Worm (Caenorhabditis elegans) whole organism, young adult: ENCODE measurements around the gene cest-2.3.

Experiments
- B0336.3 ChIP-seq: fragments of 200-800 bp; sonication (Bioruptor generic); IDR thresholded peaks from 2 replicates; pipeline ENCODE4 v1.3.6; 2022; ENCODE audit warnings: missing genetic modification characterization, missing compliant biosample characterization
- C17E4.6 ChIP-seq: fragments of 200-800 bp; sonication (Bioruptor generic); IDR thresholded peaks from 2 replicates; pipeline ENCODE4 v1.3.6; 2022; ENCODE audit warnings: missing genetic modification reagents, missing genetic modification characterization, missing compliant biosample characterization
- D2030.7 ChIP-seq: fragments of 200-800 bp; sonication (Bioruptor generic); IDR thresholded peaks from 2 replicates; pipeline ENCODE4 v1.3.6; 2022; ENCODE audit warnings: missing genetic modification reagents, missing genetic modification characterization, missing compliant biosample characterization
- F33H1.4 ChIP-seq: fragments of 200-800 bp; sonication (Bioruptor generic); IDR thresholded peaks from 2 replicates; pipeline ENCODE4 v1.3.6; 2022; ENCODE audit warnings: missing genetic modification reagents, missing genetic modification characterization, missing compliant biosample characterization
- F55B11.4 ChIP-seq: sonication (generic microtip); optimal IDR thresholded peaks from 2 replicates; lab custom pipeline; 2016; ENCODE audit warnings: missing compliant biosample characterization, missing genetic modification characterization, borderline replicate concordance; ENCODE audit not compliant: insufficient read depth
- F57A8.1 ChIP-seq: fragments of 200-800 bp; sonication (Bioruptor generic); optimal IDR thresholded peaks from 2 replicates; lab custom pipeline; 2018; ENCODE audit warnings: mild to moderate bottlenecking, missing genetic modification characterization, moderate library complexity, missing compliant biosample characterization
- T26A5.8 ChIP-seq: sonication (generic microtip); optimal IDR thresholded peaks from 2 replicates; lab custom pipeline; 2016; ENCODE audit warnings: missing genetic modification characterization, missing compliant biosample characterization
- Y53G8AR.9 ChIP-seq: fragments of 200-800 bp; sonication (Bioruptor generic); conservative IDR thresholded peaks from 2 replicates; pipeline ENCODE4 v1.3.6; 2022; ENCODE audit warnings: missing genetic modification reagents, missing genetic modification characterization, missing compliant biosample characterization
- Y56A3A.18 ChIP-seq: fragments of 200-800 bp; sonication (Bioruptor generic); IDR thresholded peaks from 2 replicates; pipeline ENCODE4 v1.3.6; 2022; ENCODE audit warnings: missing genetic modification reagents, missing genetic modification characterization, missing compliant biosample characterization
- Y67H2A.10 ChIP-seq: fragments of 200-800 bp; sonication (Bioruptor generic); conservative IDR thresholded peaks from 2 replicates; pipeline ENCODE4 v1.3.6; 2022; ENCODE audit warnings: missing genetic modification reagents, missing genetic modification characterization, missing compliant biosample characterization
- ama-1 ChIP-seq, 3 experiments: fragments of 150-350 bp in 1 of 3; sonication (generic microtip) in 2 of 3; optimal IDR thresholded peaks; 2 replicates each; lab custom pipeline; 2014 to 2018; ENCODE audit warnings: missing biosample characterization in 2 of 3, missing genetic modification characterization in 2 of 3, missing genetic modification reagents in 2 of 3
- athp-1 ChIP-seq: sonication (generic microtip); optimal IDR thresholded peaks from 2 replicates; lab custom pipeline; 2017; ENCODE audit warnings: mild to moderate bottlenecking, missing genetic modification characterization, missing compliant biosample characterization
- attf-3 ChIP-seq: fragments of 200-800 bp; sonication (Bioruptor generic); conservative IDR thresholded peaks from 2 replicates; pipeline ENCODE4 v1.3.6; 2022; ENCODE audit warnings: missing genetic modification reagents, missing genetic modification characterization, missing compliant biosample characterization
- attf-5 ChIP-seq: fragments of 200-800 bp; sonication (Bioruptor generic); optimal IDR thresholded peaks from 2 replicates; lab custom pipeline; 2018; ENCODE audit warnings: mild to moderate bottlenecking, missing genetic modification characterization, missing compliant biosample characterization
- attf-6 ChIP-seq: fragments of 200-800 bp; sonication (Bioruptor generic); IDR thresholded peaks from 2 replicates; pipeline ENCODE4 v1.3.6; 2022; ENCODE audit warnings: missing genetic modification reagents, missing genetic modification characterization, missing compliant biosample characterization
- bed-1 ChIP-seq: fragments of 200-800 bp; sonication (Bioruptor generic); IDR thresholded peaks from 2 replicates; pipeline ENCODE4 v1.3.6; 2022; ENCODE audit warnings: missing genetic modification reagents, missing genetic modification characterization, missing compliant biosample characterization
- cebp-2 ChIP-seq: fragments of 200-800 bp; sonication (Bioruptor generic); IDR thresholded peaks from 2 replicates; pipeline ENCODE4 v1.3.6; 2022; ENCODE audit warnings: missing genetic modification characterization, missing compliant biosample characterization
- ceh-58 ChIP-seq: fragments of 200-800 bp; sonication (Bioruptor generic); IDR thresholded peaks from 2 replicates; pipeline ENCODE4 v1.3.6; 2022; ENCODE audit warnings: missing genetic modification characterization, missing compliant biosample characterization
- die-1 ChIP-seq: sonication (generic microtip); optimal IDR thresholded peaks from 2 replicates; lab custom pipeline; 2016; ENCODE audit warnings: missing genotype, mild to moderate bottlenecking, missing genetic modification characterization, missing compliant biosample characterization
- dox-1 ChIP-seq: fragments of 200-800 bp; sonication (Bioruptor generic); IDR thresholded peaks from 2 replicates; pipeline ENCODE4 v1.3.6; 2022; ENCODE audit warnings: missing genetic modification reagents, missing genetic modification characterization, missing compliant biosample characterization
- him-1 ChIP-seq: sonication (generic microtip); optimal IDR thresholded peaks from 2 replicates; lab custom pipeline; 2016; ENCODE audit warnings: missing genotype, missing genetic modification reagents, missing genetic modification characterization, missing compliant biosample characterization
- hmg-1.2 ChIP-seq: fragments of 200-800 bp; sonication (Bioruptor generic); IDR thresholded peaks from 2 replicates; pipeline ENCODE4 v1.3.6; 2022; ENCODE audit warnings: missing genetic modification reagents, missing genetic modification characterization, missing compliant biosample characterization
- hrde-1 ChIP-seq: sonication (generic microtip); optimal IDR thresholded peaks from 2 replicates; lab custom pipeline; 2016; ENCODE audit warnings: missing genetic modification characterization, mild to moderate bottlenecking, missing compliant biosample characterization, moderate library complexity, missing genotype, missing genetic modification reagents, borderline replicate concordance
- lag-1 ChIP-seq: fragments of 200-800 bp; sonication (Bioruptor generic); IDR thresholded peaks from 2 replicates; pipeline ENCODE4 v1.3.6; 2022; ENCODE audit warnings: missing genetic modification reagents, missing genetic modification characterization, missing compliant biosample characterization
- lin-26 ChIP-seq: fragments of 200-800 bp; sonication (Bioruptor generic); IDR thresholded peaks from 2 replicates; pipeline ENCODE4 v1.3.6; 2022; ENCODE audit warnings: missing genetic modification reagents, missing genetic modification characterization, missing compliant biosample characterization
- lin-35 ChIP-seq, 3 experiments: fragments of 150-350 bp in 2 of 3; sonication (generic microtip) in 1 of 3; optimal IDR thresholded peaks; 2 replicates each; lab custom pipeline; 2014 to 2018; ENCODE audit warnings: missing biosample characterization in 3 of 3, missing genetic modification characterization in 3 of 3, missing genetic modification reagents in 3 of 3
- lin-54 ChIP-seq: fragments of 200-800 bp; sonication (Bioruptor generic); optimal IDR thresholded peaks from 2 replicates; lab custom pipeline; 2018; ENCODE audit warnings: mild to moderate bottlenecking, missing genetic modification characterization, missing compliant biosample characterization
- lir-1 ChIP-seq: fragments of 200-800 bp; sonication (Bioruptor generic); conservative IDR thresholded peaks from 2 replicates; pipeline ENCODE4 v1.3.6; 2022; ENCODE audit warnings: missing genetic modification reagents, missing genetic modification characterization, missing compliant biosample characterization
- lsy-27 ChIP-seq: sonication (generic microtip); optimal IDR thresholded peaks from 2 replicates; lab custom pipeline; 2017; ENCODE audit warnings: missing genetic modification characterization, mild to moderate bottlenecking, missing compliant biosample characterization, antibody characterized with exemption, missing genotype, borderline replicate concordance; ENCODE audit not compliant: insufficient read depth
- madf-6 ChIP-seq: fragments of 200-800 bp; sonication (Bioruptor generic); IDR thresholded peaks from 2 replicates; pipeline ENCODE4 v1.3.6; 2022; ENCODE audit warnings: missing genetic modification reagents, missing genetic modification characterization, missing compliant biosample characterization
- mel-28 ChIP-seq: sonication (generic microtip); optimal IDR thresholded peaks from 2 replicates; lab custom pipeline; 2016; ENCODE audit warnings: borderline replicate concordance, mild to moderate bottlenecking, missing genetic modification characterization, missing compliant biosample characterization
- nfyb-1 ChIP-seq: fragments of 200-800 bp; sonication (Bioruptor generic); IDR thresholded peaks from 2 replicates; pipeline ENCODE4 v1.3.6; 2022; ENCODE audit warnings: missing genetic modification reagents, missing genetic modification characterization, missing compliant biosample characterization
- nhr-27 ChIP-seq: fragments of 200-800 bp; sonication (Bioruptor generic); optimal IDR thresholded peaks from 2 replicates; lab custom pipeline; 2018; ENCODE audit warnings: mild to moderate bottlenecking, missing genetic modification characterization, moderate library complexity, missing compliant biosample characterization
- nhr-90 ChIP-seq: sonication (generic microtip); optimal IDR thresholded peaks from 2 replicates; lab custom pipeline; 2016; ENCODE audit warnings: missing genotype, mild to moderate bottlenecking, missing genetic modification characterization, missing compliant biosample characterization
- pbrm-1 ChIP-seq: fragments of 200-800 bp; sonication (Bioruptor generic); IDR thresholded peaks from 2 replicates; pipeline ENCODE4 v1.3.6; 2022; ENCODE audit warnings: missing genetic modification reagents, missing genetic modification characterization, missing compliant biosample characterization
- pha-4 ChIP-seq: fragments of 150-350 bp; sonication (generic microtip); optimal IDR thresholded peaks from 2 replicates; lab custom pipeline; 2014; ENCODE audit warnings: missing biosample characterization, missing genetic modification reagents, missing genetic modification characterization
- snpc-1.1 ChIP-seq: sonication (generic microtip); optimal IDR thresholded peaks from 2 replicates; lab custom pipeline; 2017; ENCODE audit warnings: missing genetic modification characterization, mild to moderate bottlenecking, missing compliant biosample characterization, antibody characterized with exemption, moderate library complexity, missing genotype, missing genetic modification reagents; ENCODE audit not compliant: insufficient read depth
- snpc-1.3 ChIP-seq: sonication (generic microtip); optimal IDR thresholded peaks from 2 replicates; lab custom pipeline; 2017; ENCODE audit warnings: missing genetic modification characterization, mild to moderate bottlenecking, missing compliant biosample characterization, antibody characterized with exemption, moderate library complexity, missing genotype, missing genetic modification reagents; ENCODE audit not compliant: insufficient read depth
- tbx-9 ChIP-seq: sonication (generic microtip); optimal IDR thresholded peaks from 2 replicates; lab custom pipeline; 2016; ENCODE audit warnings: borderline replicate concordance, missing genetic modification characterization, inconsistent platforms, missing compliant biosample characterization
- unc-62 ChIP-seq: fragments of 150-350 bp; optimal IDR thresholded peaks from 2 replicates; lab custom pipeline; 2014; ENCODE audit warnings: missing biosample characterization, missing genetic modification reagents, missing genetic modification characterization
- zim-3 ChIP-seq: sonication (generic microtip); optimal IDR thresholded peaks from 2 replicates; lab custom pipeline; 2017; ENCODE audit warnings: mild to moderate bottlenecking, missing genetic modification characterization, moderate library complexity, missing compliant biosample characterization
- ztf-18 ChIP-seq: sonication (generic microtip); optimal IDR thresholded peaks from 2 replicates; lab custom pipeline; 2016; ENCODE audit warnings: missing genotype, mild to moderate bottlenecking, missing genetic modification characterization, missing compliant biosample characterization
- ztf-26 ChIP-seq: sonication (generic microtip); optimal IDR thresholded peaks from 2 replicates; lab custom pipeline; 2017; ENCODE audit warnings: missing genetic modification characterization, missing compliant biosample characterization
- ztf-28 ChIP-seq: fragments of 200-800 bp; sonication (Bioruptor generic); IDR thresholded peaks from 2 replicates; pipeline ENCODE4 v1.3.6; 2022; ENCODE audit warnings: missing genetic modification reagents, missing genetic modification characterization, missing compliant biosample characterization
- ztf-3 ChIP-seq: fragments of 200-800 bp; sonication (Bioruptor generic); optimal IDR thresholded peaks from 2 replicates; lab custom pipeline; 2018; ENCODE audit warnings: mild to moderate bottlenecking, missing genetic modification characterization, missing compliant biosample characterization
- ztf-6 ChIP-seq: fragments of 200-800 bp; sonication (Bioruptor generic); IDR thresholded peaks from 2 replicates; pipeline ENCODE4 v1.3.6; 2022; ENCODE audit warnings: missing genetic modification reagents, missing genetic modification characterization, missing compliant biosample characterization

The cest-2.3 gene

DNA sequence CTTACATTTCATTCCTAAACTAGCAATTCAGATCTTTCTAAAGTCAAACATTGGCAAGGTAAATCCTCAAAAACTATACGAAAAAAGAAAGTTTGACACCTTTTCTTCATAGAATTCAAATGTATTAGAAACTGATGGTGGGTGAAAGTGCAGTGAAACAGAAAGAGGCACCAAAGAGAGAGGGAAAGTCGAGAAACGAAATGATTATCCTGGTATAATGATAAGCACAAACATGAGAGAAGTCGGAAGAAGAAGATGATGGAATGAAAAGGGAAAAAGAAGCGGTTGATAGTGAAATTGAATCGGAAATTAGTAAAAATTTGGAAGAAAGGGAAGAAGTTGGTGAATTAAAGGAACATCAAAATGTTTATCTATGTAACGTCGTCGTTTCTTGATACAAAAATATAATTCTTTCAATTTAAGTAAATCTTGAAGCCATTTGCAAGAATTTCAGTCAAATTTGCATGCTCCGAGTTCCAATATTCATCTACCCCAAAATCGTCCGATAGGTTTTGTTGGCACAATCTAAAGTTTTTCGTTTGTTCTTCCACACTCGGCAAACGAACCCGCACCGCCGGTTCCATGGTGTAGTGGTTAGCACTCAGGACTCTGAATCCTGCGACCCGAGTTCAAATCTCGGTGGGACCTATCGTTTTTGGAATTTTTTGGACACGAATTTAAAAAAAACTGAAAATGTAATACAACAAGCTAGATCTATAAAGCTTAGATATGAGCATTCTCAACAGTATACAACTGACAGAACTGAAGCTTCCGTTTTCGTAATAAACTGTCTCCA lies 48.2 kb upstream of the cest-2.3 start (continued):
- TF ChIP-seq hrde-1 (tag; lab: Kevin White, UChicago) (no peak), tbx-9 (tag; lab: Kevin White, UChicago) (no peak), F33H1.4 (GFP tag; lab: Robert Waterston, UW) (no peak), ceh-58 (GFP tag; lab: Robert Waterston, UW) (no peak), him-1 (tag; lab: Kevin White, UChicago) (peak; percentile 4), pha-4 (tag; lab: Kevin White, UChicago) (no peak), lin-35 (GFP tag; optimal IDR thresholded peaks at IDR 0.05; lab: Kevin White, UChicago) (no peak), Y67H2A.10 (GFP tag; lab: Robert Waterston, UW) (no peak), bed-1 (GFP tag; lab: Robert Waterston, UW) (no peak), athp-1 (tag; lab: Kevin White, UChicago) (no peak), B0336.3 (GFP tag; lab: Robert Waterston, UW) (no peak), pbrm-1 (GFP tag; lab: Robert Waterston, UW) (peak; percentile 61; the same call in 1 of the 2 replicates), nfyb-1 (no peak), T26A5.8 (tag; lab: Kevin White, UChicago) (no peak), Y53G8AR.9 (GFP tag; lab: Robert Waterston, UW) (no peak), lin-26 (GFP tag; lab: Robert Waterston, UW) (peak; percentile 73; the same call in 1 of the 2 replicates), F57A8.1 (no peak), snpc-1.3 (tag; lab: Kevin White, UChicago) (peak; percentile 54), ztf-6 (no peak), die-1 (tag; lab: Kevin White, UChicago) (peak; percentile 37), ztf-28 (GFP tag; lab: Robert Waterston, UW) (no peak), F55B11.4 (tag; lab: Kevin White, UChicago) (no peak), madf-6 (GFP tag; lab: Robert Waterston, UW) (peak; percentile 39; the same call in 1 of the 2 replicates), nhr-27 (no peak), snpc-1.1 (tag; lab: Kevin White, UChicago) (peak; percentile 49), Y56A3A.18 (GFP tag; lab: Robert Waterston, UW) (no peak), ama-1 (optimal IDR thresholded peaks at IDR 0.05; lab: Kevin White, UChicago) (no peak), ama-1 (GFP tag; optimal IDR thresholded peaks at IDR 0.05; lab: Kevin White, UChicago) (no peak), hmg-1.2 (GFP tag; lab: Robert Waterston, UW) (peak; percentile 25; the same call in 1 of the 2 replicates), C17E4.6 (GFP tag; lab: Robert Waterston, UW) (no peak), mel-28 (tag; lab: Kevin White, UChicago) (no peak), D2030.7 (GFP tag; lab: Robert Waterston, UW) (peak; percentile 51; the same call in 1 of the 2 replicates), attf-6 (GFP tag; lab: Robert Waterston, UW) (no peak), ztf-26 (tag; lab: Kevin White, UChicago) (no peak), dox-1 (no peak), attf-5 (GFP tag; lab: Kevin White, UChicago) (no peak), lin-54 (no peak), lir-1 (GFP tag; lab: Robert Waterston, UW) (no peak), ztf-18 (tag; lab: Kevin White, UChicago) (peak; percentile 31), unc-62 (GFP tag; lab: Kevin White, UChicago) (no peak), nhr-90 (no peak), ztf-3 (no peak), lag-1 (GFP tag; lab: Robert Waterston, UW) (no peak), attf-3 (GFP tag; lab: Robert Waterston, UW) (no peak), lsy-27 (tag; lab: Kevin White, UChicago) (no peak), zim-3 (no peak), cebp-2 (GFP tag; lab: Robert Waterston, UW) (no peak)
